Worm (Caenorhabditis elegans): Measurements from ENCODE around the gene K02C4.2.

The K02C4.2 gene

ce11 chrII:8126132-8126531, 50.6 kb downstream of the K02C4.2 start:
- TF ChIP-seq nhr-6 (tag; optimal IDR thresholded peaks at IDR 0.05) (peak; percentile 9), skn-1 (tag; optimal IDR thresholded peaks at IDR 0.05) (no peak), R02D3.7 (tag; optimal IDR thresholded peaks at IDR 0.05) (no peak), lin-15B (tag; optimal IDR thresholded peaks at IDR 0.05) (no peak), dmd-6 (GFP tag; IDR thresholded peaks at IDR 0.05) (peak; percentile 59; the same call in 1 of the 2 replicates), hlh-11 (tag; optimal IDR thresholded peaks at IDR 0.05) (peak; percentile 69), lin-13 (GFP tag; optimal IDR thresholded peaks at IDR 0.05) (no peak), ztf-11 (tag; optimal IDR thresholded peaks at IDR 0.05) (no peak), lsy-2 (tag; optimal IDR thresholded peaks at IDR 0.05) (peak; percentile 59 to 75), ctbp-1 (GFP tag; IDR thresholded peaks at IDR 0.05) (peak; percentile 70), daf-16 (GFP tag; optimal IDR thresholded peaks at IDR 0.05) (no peak), daf-16 (tag; optimal IDR thresholded peaks at IDR 0.05) (peak; percentile 25), nhr-111 (GFP tag; optimal IDR thresholded peaks at IDR 0.05) (no peak), rbr-2 (tag; optimal IDR thresholded peaks at IDR 0.05) (peak; percentile 60), nhr-76 (tag; optimal IDR thresholded peaks at IDR 0.05) (no peak), mep-1 (tag; optimal IDR thresholded peaks at IDR 0.05) (peak; percentile 64), ztf-7 (tag; optimal IDR thresholded peaks at IDR 0.05) (no peak), ceh-44 (GFP tag; IDR thresholded peaks at IDR 0.05) (no peak), ceh-28 (tag; optimal IDR thresholded peaks at IDR 0.05) (peak; percentile 32), dpl-1 (GFP tag; optimal IDR thresholded peaks at IDR 0.05) (peak; percentile 4), nhr-28 (tag; optimal IDR thresholded peaks at IDR 0.05) (peak; percentile 58), nhr-48 (tag; optimal IDR thresholded peaks at IDR 0.05) (no peak), fkh-10 (GFP tag; optimal IDR thresholded peaks at IDR 0.05) (peak; percentile 20), hmg-1.1 (GFP tag; IDR thresholded peaks at IDR 0.05) (peak; percentile 76), ceh-82 (tag; optimal IDR thresholded peaks at IDR 0.05) (no peak), nhr-237 (tag; optimal IDR thresholded peaks at IDR 0.05) (no peak), T26A8.4 (GFP tag; IDR thresholded peaks at IDR 0.05) (no peak), mdl-1 (tag; optimal IDR thresholded peaks at IDR 0.05) (peak; percentile 22 to 77), sdz-12 (GFP tag; optimal IDR thresholded peaks at IDR 0.05) (no peak), egl-43 (GFP tag; IDR thresholded peaks at IDR 0.05) (peak; percentile 60), daf-19 (GFP tag; conservative IDR thresholded peaks at IDR 0.05) (no peak), vab-7 (GFP tag; IDR thresholded peaks at IDR 0.05) (peak; percentile 41; the same call in 1 of the 2 replicates), cey-2 (tag; optimal IDR thresholded peaks at IDR 0.05; ENCODE audit: borderline replicate concordance, insufficient read depth) (no peak), Y75B8A.6 (GFP tag; IDR thresholded peaks at IDR 0.05) (no peak), F37D6.2 (tag; optimal IDR thresholded peaks at IDR 0.05) (no peak), set-16 (GFP tag; IDR thresholded peaks at IDR 0.05) (no peak), aha-1 (tag) (peak; percentile 82), mxl-3 (GFP tag; optimal IDR thresholded peaks at IDR 0.05) (peak; percentile 64), arid-1 (GFP tag; conservative IDR thresholded peaks at IDR 0.05) (0 out of 2 replicates have a peak, but pooled peaks have one; percentile 22), ZK546.5 (tag; optimal IDR thresholded peaks at IDR 0.05) (no peak), dmd-9 (GFP tag; IDR thresholded peaks at IDR 0.05) (no peak), attf-4 (tag; optimal IDR thresholded peaks at IDR 0.05) (no peak), unc-130 (GFP tag; optimal IDR thresholded peaks at IDR 0.05) (no peak), T20F7.1 (GFP tag; optimal IDR thresholded peaks at IDR 0.05) (no peak), lin-38 (GFP tag; IDR thresholded peaks at IDR 0.05) (peak; percentile 54), nhr-10 (tag; optimal IDR thresholded peaks at IDR 0.05) (no peak), hlh-30 (tag; optimal IDR thresholded peaks at IDR 0.05; ENCODE audit: insufficient read depth) (peak; percentile 59), ceh-20 (GFP tag; IDR thresholded peaks at IDR 0.05) (0 out of 2 replicates have a peak, but pooled peaks have one; percentile 29), pha-4 (GFP tag; IDR thresholded peaks at IDR 0.05) (0 out of 2 replicates have a peak, but pooled peaks have one; percentile 42), pha-4 (tag; optimal IDR thresholded peaks at IDR 0.05) (no peak), dve-1 (tag; optimal IDR thresholded peaks at IDR 0.05; ENCODE audit: insufficient read depth) (peak; percentile 47), mes-2 (tag; optimal IDR thresholded peaks at IDR 0.05; ENCODE audit: poor library complexity, severe bottlenecking) (peak; percentile 60)
